Fruit fly (Drosophila melanogaster) whole organism, embryonic: ENCODE results near the gene Cnot4.

Experiments used
- Aef1 ChIP-seq: fragments of 200-800 bp; sonication (Bioruptor generic); IDR thresholded peaks from 3 replicates; pipeline ENCODE4 v1.3.6; 2022; ENCODE audit warnings: missing biosample characterization, missing genetic modification characterization
- Asciz ChIP-seq: fragments of 200-800 bp; sonication (Bioruptor generic); optimal IDR thresholded peaks from 2 replicates; lab custom pipeline; 2017; ENCODE audit warnings: missing biosample characterization, mild to moderate bottlenecking, missing genetic modification characterization, missing genetic modification reagents
- CG10147 ChIP-seq: fragments of 200-800 bp; sonication (Bioruptor generic); optimal IDR thresholded peaks from 2 replicates; lab custom pipeline; 2019; ENCODE audit warnings: missing biosample characterization, mild to moderate bottlenecking, missing genetic modification characterization, moderate library complexity
- CG10979 ChIP-seq: fragments of 200-800 bp; sonication (Bioruptor generic); optimal IDR thresholded peaks from 2 replicates; lab custom pipeline; 2018; ENCODE audit warnings: missing biosample characterization, mild to moderate bottlenecking, missing genetic modification characterization, moderate library complexity
- CG12071 ChIP-seq: fragments of 200-800 bp; sonication (Bioruptor generic); optimal IDR thresholded peaks from 3 replicates; lab custom pipeline; 2018; ENCODE audit warnings: missing biosample characterization, mild to moderate bottlenecking, missing genetic modification characterization
- CG12299 ChIP-seq: fragments of 200-800 bp; sonication (Bioruptor generic); optimal IDR thresholded peaks from 2 replicates; lab custom pipeline; 2018; ENCODE audit warnings: missing biosample characterization, mild to moderate bottlenecking, missing genetic modification characterization
- CG13624 ChIP-seq: fragments of 200-800 bp; sonication (Bioruptor generic); optimal IDR thresholded peaks from 2 replicates; lab custom pipeline; 2016; ENCODE audit warnings: missing biosample characterization, missing genetic modification characterization
- CG14014 ChIP-seq: fragments of 200-800 bp; sonication (Bioruptor generic); IDR thresholded peaks from 2 replicates; pipeline ENCODE4 v1.3.6; 2022; ENCODE audit warnings: missing biosample characterization, missing genetic modification characterization
- CG14860 ChIP-seq: fragments of 200-800 bp; sonication (Bioruptor generic); IDR thresholded peaks from 3 replicates; pipeline ENCODE4 v1.3.6; 2022; ENCODE audit warnings: missing biosample characterization, missing genetic modification characterization; ENCODE audit not compliant: partially characterized antibody
- CG15011 ChIP-seq: fragments of 200-800 bp; sonication (Bioruptor generic); optimal IDR thresholded peaks from 3 replicates; lab custom pipeline; 2018; ENCODE audit warnings: missing biosample characterization, mild to moderate bottlenecking, missing genetic modification characterization
- CG1529 ChIP-seq: fragments of 200-800 bp; sonication (Bioruptor generic); optimal IDR thresholded peaks from 3 replicates; lab custom pipeline; 2018; ENCODE audit warnings: missing biosample characterization, missing genetic modification characterization
- CG18011 ChIP-seq: fragments of 200-800 bp; sonication (Bioruptor generic); optimal IDR thresholded peaks from 2 replicates; lab custom pipeline; 2017; ENCODE audit warnings: missing biosample characterization, missing genetic modification characterization, mild to moderate bottlenecking, moderate library complexity, missing genotype
- CG18764 ChIP-seq: fragments of 200-800 bp; sonication (Bioruptor generic); optimal IDR thresholded peaks from 3 replicates; lab custom pipeline; 2016; ENCODE audit warnings: missing biosample characterization, missing genetic modification characterization
- CG2875 ChIP-seq: fragments of 200-800 bp; sonication (Bioruptor generic); optimal IDR thresholded peaks from 2 replicates; lab custom pipeline; 2017; ENCODE audit warnings: missing biosample characterization, mild to moderate bottlenecking, missing genetic modification characterization, missing genetic modification reagents
- CG3163 ChIP-seq: fragments of 200-800 bp; sonication (Bioruptor generic); optimal IDR thresholded peaks from 3 replicates; lab custom pipeline; 2016; ENCODE audit warnings: missing biosample characterization, missing genetic modification characterization
- CG33557 ChIP-seq: fragments of 200-800 bp; sonication (Bioruptor generic); optimal IDR thresholded peaks from 2 replicates; lab custom pipeline; 2019; ENCODE audit warnings: missing biosample characterization, mild to moderate bottlenecking, missing genetic modification characterization, moderate library complexity
- CG3847 ChIP-seq: fragments of 200-800 bp; sonication (Bioruptor generic); IDR thresholded peaks from 2 replicates; pipeline ENCODE4 v1.3.6; 2022; ENCODE audit warnings: missing biosample characterization, missing genetic modification characterization
- CG4360 ChIP-seq: fragments of 200-800 bp; sonication (Bioruptor generic); IDR thresholded peaks from 2 replicates; pipeline ENCODE4 v1.3.6; 2022; ENCODE audit warnings: missing biosample characterization, missing genetic modification characterization
- CG4424 ChIP-seq: fragments of 200-800 bp; sonication (Bioruptor generic); optimal IDR thresholded peaks from 3 replicates; lab custom pipeline; 2016; ENCODE audit warnings: missing biosample characterization, missing genetic modification characterization
- CG4617 ChIP-seq: fragments of 200-800 bp; sonication (Bioruptor generic); optimal IDR thresholded peaks from 3 replicates; lab custom pipeline; 2016; ENCODE audit warnings: missing biosample characterization, missing genetic modification characterization, borderline replicate concordance
- CG7987 ChIP-seq: fragments of 200-800 bp; sonication (Bioruptor generic); optimal IDR thresholded peaks from 2 replicates; lab custom pipeline; 2018; ENCODE audit warnings: missing biosample characterization, mild to moderate bottlenecking, missing genetic modification characterization, moderate library complexity
- CG9609 ChIP-seq: fragments of 200-800 bp; sonication (Bioruptor generic); optimal IDR thresholded peaks from 3 replicates; lab custom pipeline; 2016; ENCODE audit warnings: missing biosample characterization, missing genetic modification characterization
- Ets65A ChIP-seq: fragments of 200-800 bp; sonication (Bioruptor generic); peaks from one replicate; lab custom pipeline; 2016; ENCODE audit warnings: missing biosample characterization, missing genetic modification characterization
- Fer1 ChIP-seq: fragments of 200-800 bp; sonication (Bioruptor generic); optimal IDR thresholded peaks from 2 replicates; lab custom pipeline; 2017; ENCODE audit warnings: missing biosample characterization, mild to moderate bottlenecking, missing genetic modification characterization
- Hr3 ChIP-seq: fragments of 200-800 bp; sonication (Bioruptor generic); optimal IDR thresholded peaks from 3 replicates; lab custom pipeline; 2016; ENCODE audit warnings: missing biosample characterization, missing genetic modification characterization
- Nf-YA ChIP-seq: fragments of 200-800 bp; sonication (Bioruptor generic); IDR thresholded peaks from 2 replicates; pipeline ENCODE4 v1.3.6; 2022; ENCODE audit warnings: missing biosample characterization, missing genetic modification characterization
- Nf-YB ChIP-seq: fragments of 200-800 bp; sonication (Bioruptor generic); optimal IDR thresholded peaks from 3 replicates; lab custom pipeline; 2019; ENCODE audit warnings: missing biosample characterization, mild to moderate bottlenecking, missing genetic modification characterization, moderate library complexity
- Ravus ChIP-seq: fragments of 200-800 bp; sonication (Bioruptor generic); IDR thresholded peaks from 2 replicates; pipeline ENCODE4 v1.3.6; 2022; ENCODE audit warnings: missing biosample characterization, missing genetic modification characterization
- Six4 ChIP-seq: fragments of 200-800 bp; sonication (Bioruptor generic); optimal IDR thresholded peaks from 2 replicates; lab custom pipeline; 2016; ENCODE audit warnings: missing biosample characterization, missing genetic modification characterization
- Xrp1 ChIP-seq: fragments of 200-800 bp; sonication (Bioruptor generic); IDR thresholded peaks from 2 replicates; pipeline ENCODE4 v1.3.6; 2022; ENCODE audit warnings: missing biosample characterization, missing genetic modification characterization
- YL-1 ChIP-seq: fragments of 200-800 bp; sonication (Bioruptor generic); optimal IDR thresholded peaks from 3 replicates; lab custom pipeline; 2017; ENCODE audit warnings: missing biosample characterization, mild to moderate bottlenecking, missing genetic modification characterization
- bab2 ChIP-seq: fragments of 200-800 bp; sonication (Bioruptor generic); optimal IDR thresholded peaks from 2 replicates; lab custom pipeline; 2016; ENCODE audit warnings: missing biosample characterization, missing genetic modification characterization
- caup ChIP-seq: fragments of 200-800 bp; sonication (Bioruptor generic); optimal IDR thresholded peaks from 3 replicates; lab custom pipeline; 2017; ENCODE audit warnings: missing biosample characterization, mild to moderate bottlenecking, missing genetic modification characterization, moderate library complexity; ENCODE audit not compliant: severe bottlenecking
- chinmo ChIP-seq: fragments of 200-800 bp; sonication (Bioruptor generic); IDR thresholded peaks from 4 replicates; pipeline ENCODE4 v1.3.6; 2022; ENCODE audit warnings: missing biosample characterization, missing genetic modification characterization; ENCODE audit not compliant: partially characterized antibody
- chm ChIP-seq: fragments of 200-800 bp; sonication (Bioruptor generic); IDR thresholded peaks from 2 replicates; pipeline ENCODE4 v1.3.6; 2022; ENCODE audit warnings: missing biosample characterization, missing genetic modification characterization
- crol ChIP-seq: fragments of 200-800 bp; sonication (Bioruptor generic); IDR thresholded peaks from 2 replicates; pipeline ENCODE4 v1.3.6; 2022; ENCODE audit warnings: missing biosample characterization, missing genetic modification characterization
- dm ChIP-seq: fragments of 200-800 bp; sonication (Bioruptor generic); optimal IDR thresholded peaks from 3 replicates; lab custom pipeline; 2016; ENCODE audit warnings: missing biosample characterization, missing genetic modification characterization
- gcm ChIP-seq: fragments of 200-800 bp; sonication (Bioruptor generic); optimal IDR thresholded peaks from 2 replicates; lab custom pipeline; 2019; ENCODE audit warnings: missing biosample characterization, mild to moderate bottlenecking, missing genetic modification characterization, moderate library complexity
- gro ChIP-seq: fragments of 200-800 bp; sonication (Bioruptor generic); optimal IDR thresholded peaks from 2 replicates; lab custom pipeline; 2016; ENCODE audit warnings: missing biosample characterization, missing genetic modification characterization
- hb ChIP-seq: fragments of 200-800 bp; sonication (Bioruptor generic); IDR thresholded peaks from 3 replicates; pipeline ENCODE4 v1.3.6; 2022; ENCODE audit warnings: missing biosample characterization, missing genetic modification characterization; ENCODE audit not compliant: partially characterized antibody
- insv ChIP-seq, 2 experiments: fragments of 200-800 bp; sonication (Bioruptor generic); optimal IDR thresholded peaks; 3 replicates each; lab custom pipeline; 2016 to 2018; ENCODE audit warnings: missing biosample characterization in 2 of 2, missing genetic modification characterization in 2 of 2
- jing ChIP-seq: fragments of 200-800 bp; sonication (Bioruptor generic); optimal IDR thresholded peaks from 2 replicates; lab custom pipeline; 2018; ENCODE audit warnings: missing biosample characterization, mild to moderate bottlenecking, missing genetic modification characterization
- luna ChIP-seq: fragments of 200-800 bp; sonication (Bioruptor generic); optimal IDR thresholded peaks from 2 replicates; lab custom pipeline; 2016; ENCODE audit warnings: missing biosample characterization, missing genetic modification characterization
- nom ChIP-seq: fragments of 200-800 bp; sonication (Bioruptor generic); optimal IDR thresholded peaks from 2 replicates; lab custom pipeline; 2017; ENCODE audit warnings: missing biosample characterization, missing genetic modification characterization, mild to moderate bottlenecking, moderate library complexity, missing genetic modification reagents
- org-1 ChIP-seq: fragments of 200-800 bp; sonication (Bioruptor generic); optimal IDR thresholded peaks from 2 replicates; lab custom pipeline; 2017; ENCODE audit warnings: missing biosample characterization, missing genetic modification characterization
- pzg ChIP-seq: fragments of 200-800 bp; sonication (Bioruptor generic); optimal IDR thresholded peaks from 3 replicates; lab custom pipeline; 2018; ENCODE audit warnings: missing biosample characterization, mild to moderate bottlenecking, missing genetic modification characterization, moderate library complexity
- sens ChIP-seq: fragments of 200-800 bp; sonication (Bioruptor generic); peaks from one replicate; lab custom pipeline; 2016; ENCODE audit warnings: missing biosample characterization, missing genetic modification characterization
- stwl ChIP-seq: fragments of 200-800 bp; sonication (Bioruptor generic); optimal IDR thresholded peaks from 3 replicates; lab custom pipeline; 2018; ENCODE audit warnings: missing biosample characterization, mild to moderate bottlenecking, missing genetic modification characterization, moderate library complexity
- tll ChIP-seq, 2 experiments: fragments of 200-800 bp in 1 of 2; fragments of >200 bp in 1 of 2; sonication (Bioruptor generic) in 1 of 2; optimal IDR thresholded peaks; 2 replicates each; lab custom pipeline; 2017 to 2019; ENCODE audit warnings: missing biosample characterization in 2 of 2, missing genetic modification characterization in 2 of 2, mild to moderate bottlenecking in 1 of 2, moderate library complexity in 1 of 2
- trh ChIP-seq: fragments of 200-800 bp; sonication (Bioruptor generic); optimal IDR thresholded peaks from 2 replicates; lab custom pipeline; 2016; ENCODE audit warnings: missing biosample characterization, missing genetic modification characterization

The Cnot4 gene

dm6 chr2L:10396877-10397587 lies 516 bp downstream of the Cnot4 start:
- TF ChIP-seq crol (no peak), Xrp1 (GFP tag; lab: Robert Waterston, UW) (0 out of 2 replicates have a peak, but pooled peaks have one; percentile 6), Ravus (no peak), stwl (no peak), caup (GFP tag; lab: Kevin White, UChicago) (no peak), hb (GFP tag; lab: Robert Waterston, UW) (no peak), bab2 (GFP tag; lab: Kevin White, UChicago) (no peak), CG10979 (tag; lab: Kevin White, UChicago) (no peak), CG13624 (GFP tag; lab: Kevin White, UChicago) (no peak), CG18764 (GFP tag; lab: Kevin White, UChicago) (no peak), CG4424 (GFP tag; lab: Kevin White, UChicago) (no peak), CG14014 (GFP tag; lab: Robert Waterston, UW) (peak; percentile 27; the same call in 1 of the 2 replicates), jing (GFP tag; lab: Kevin White, UChicago) (no peak), Hr3 (GFP tag; lab: Kevin White, UChicago) (no peak), CG1529 (no peak), CG12299 (tag; lab: Kevin White, UChicago) (peak; percentile 23), trh (no peak), CG18011 (GFP tag; lab: Kevin White, UChicago) (no peak), insv (GFP tag; optimal IDR thresholded peaks at IDR 0.05; lab: Kevin White, UChicago) (no peak), CG2875 (GFP tag; lab: Kevin White, UChicago) (no peak), chinmo (GFP tag; lab: Robert Waterston, UW) (no peak), Asciz (GFP tag; lab: Kevin White, UChicago) (peak; percentile 24), Six4 (GFP tag; lab: Kevin White, UChicago) (no peak), Nf-YA (GFP tag; lab: Robert Waterston, UW) (no peak), CG3847 (GFP tag; lab: Robert Waterston, UW) (no peak), nom (GFP tag; lab: Kevin White, UChicago) (peak; percentile 36), Nf-YB (GFP tag; lab: Kevin White, UChicago) (no peak), gcm (GFP tag; lab: Kevin White, UChicago) (no peak), Aef1 (GFP tag; lab: Robert Waterston, UW) (no peak), gro (GFP tag; lab: Kevin White, UChicago) (peak; percentile 0), CG12071 (GFP tag; lab: Kevin White, UChicago) (no peak), tll (GFP tag; optimal IDR thresholded peaks at IDR 0.05; lab: Kevin White, UChicago) (peak in 1 of 2 experiments; percentile 30), dm (GFP tag; lab: Kevin White, UChicago) (no peak), chm (no peak), CG9609 (no peak), CG14860 (GFP tag; lab: Robert Waterston, UW) (no peak), YL-1 (peak; percentile 17), Ets65A (GFP tag; lab: Kevin White, UChicago) (no peak), sens (GFP tag; lab: Kevin White, UChicago) (peak; percentile 80), CG3163 (no peak), org-1 (GFP tag; lab: Kevin White, UChicago) (no peak), CG4617 (GFP tag; lab: Kevin White, UChicago) (peak; percentile 17), luna (GFP tag; lab: Kevin White, UChicago) (no peak), CG33557 (GFP tag; lab: Kevin White, UChicago) (no peak), CG10147 (GFP tag; lab: Kevin White, UChicago) (no peak), CG4360 (GFP tag; lab: Robert Waterston, UW) (no peak), pzg (GFP tag; lab: Kevin White, UChicago) (no peak), CG15011 (GFP tag; lab: Kevin White, UChicago) (no peak), CG7987 (GFP tag; lab: Kevin White, UChicago) (peak; percentile 61), Fer1 (GFP tag; lab: Kevin White, UChicago) (peak; percentile 49)
